Worm (Caenorhabditis elegans) whole organism, late embryonic: ENCODE measurements around the gene pqn-25.

Experiments used
- ama-1 ChIP-seq: fragments of 150-350 bp; optimal IDR thresholded peaks from 2 replicates; lab custom pipeline; 2014
- lin-11 ChIP-seq: fragments of 200-800 bp; sonication (Bioruptor generic); optimal IDR thresholded peaks from 2 replicates; lab custom pipeline; 2018; ENCODE audit warnings: mild to moderate bottlenecking, missing genetic modification characterization, missing compliant biosample characterization
- ttx-3 ChIP-seq: sonication (generic microtip); optimal IDR thresholded peaks from 2 replicates; lab custom pipeline; 2016; ENCODE audit warnings: missing genetic modification reagents, missing genetic modification characterization, missing compliant biosample characterization

ce11 chrIII:5461079-5461478, 51.3 kb downstream of the pqn-25 start, which contains the start of gene F48E8.3:
- TF ChIP-seq lin-11 (tag; lab: Kevin White, UChicago) (no peak), ttx-3 (tag; lab: Kevin White, UChicago) (no peak), ama-1 (lab: Kevin White, UChicago) (no peak)
